Fruit fly (Drosophila melanogaster): ENCODE data around the gene Hsp23.

Hsp23 gene

dm6 chr3L:9358713-9359040, 23.0 kb upstream of the Hsp23 start, which contains the start of the genes UGP and Svip (continued):
- TF ChIP-seq her (GFP tag; optimal IDR thresholded peaks at IDR 0.05) (peak; percentile 1), Atf-2 (GFP tag; optimal IDR thresholded peaks at IDR 0.05) (no peak), CG11093 (GFP tag; IDR thresholded peaks at IDR 0.05) (no peak), CG10462 (GFP tag; optimal IDR thresholded peaks at IDR 0.05) (no peak), Gug (GFP tag; IDR thresholded peaks at IDR 0.05) (no peak), CG11085 (GFP tag; IDR thresholded peaks at IDR 0.05) (no peak), sc (optimal IDR thresholded peaks at IDR 0.05) (no peak), sc (GFP tag; optimal IDR thresholded peaks at IDR 0.05) (no peak), BtbVII (GFP tag; optimal IDR thresholded peaks at IDR 0.05) (no peak), Vsx1 (GFP tag; optimal IDR thresholded peaks at IDR 0.05) (no peak), dimm (GFP tag; IDR thresholded peaks at IDR 0.05) (no peak), exex (tag; optimal IDR thresholded peaks at IDR 0.05) (peak; percentile 13), crc (GFP tag; optimal IDR thresholded peaks at IDR 0.05) (no peak), Side (GFP tag; optimal IDR thresholded peaks at IDR 0.05) (no peak), CG7745 (tag; optimal IDR thresholded peaks at IDR 0.05) (no peak), CG17361 (GFP tag; IDR thresholded peaks at IDR 0.05) (no peak), ATbp (GFP tag; optimal IDR thresholded peaks at IDR 0.05) (no peak), trh (GFP tag; optimal IDR thresholded peaks at IDR 0.05) (no peak), cg (GFP tag; optimal IDR thresholded peaks at IDR 0.05) (peak; percentile 70), CG11504 (tag; optimal IDR thresholded peaks at IDR 0.05) (no peak), pita (GFP tag; optimal IDR thresholded peaks at IDR 0.05) (no peak), Sox102F (GFP tag; optimal IDR thresholded peaks at IDR 0.05) (no peak), onecut (GFP tag; IDR thresholded peaks at IDR 0.05) (no peak), CG7556 (GFP tag; optimal IDR thresholded peaks at IDR 0.05) (no peak), Eip74EF (GFP tag; optimal IDR thresholded peaks at IDR 0.05) (no peak), Hmx (GFP tag; optimal IDR thresholded peaks at IDR 0.05) (no peak), crol (GFP tag; IDR thresholded peaks at IDR 0.05) (no peak), CG15696 (tag; optimal IDR thresholded peaks at IDR 0.05) (no peak), run (tag; optimal IDR thresholded peaks at IDR 0.05) (no peak), Abd-B (GFP tag; optimal IDR thresholded peaks at IDR 0.05) (no peak), CG6654 (GFP tag; optimal IDR thresholded peaks at IDR 0.05) (no peak), CG9876 (GFP tag; optimal IDR thresholded peaks at IDR 0.05) (no peak), HLH3B (GFP tag; IDR thresholded peaks at IDR 0.05) (no peak), Xbp1 (GFP tag; optimal IDR thresholded peaks at IDR 0.05) (no peak), Oli (tag; optimal IDR thresholded peaks at IDR 0.05) (no peak), oc (tag; optimal IDR thresholded peaks at IDR 0.05) (no peak), maf-S (GFP tag; optimal IDR thresholded peaks at IDR 0.05) (no peak), Sin3A (optimal IDR thresholded peaks at IDR 0.05) (no peak), CG43689 (GFP tag; IDR thresholded peaks at IDR 0.05) (no peak), mirr (GFP tag; optimal IDR thresholded peaks at IDR 0.05) (no peak), cwo (GFP tag; optimal IDR thresholded peaks at IDR 0.05) (no peak), twi (tag; optimal IDR thresholded peaks at IDR 0.05) (no peak), CG5180 (GFP tag; optimal IDR thresholded peaks at IDR 0.05) (no peak), Fer3 (tag; optimal IDR thresholded peaks at IDR 0.05) (peak; percentile 13), Camta (GFP tag; optimal IDR thresholded peaks at IDR 0.05) (no peak), luna (GFP tag; optimal IDR thresholded peaks at IDR 0.05) (no peak), CG14050 (GFP tag; IDR thresholded peaks at IDR 0.05) (no peak), grau (tag; optimal IDR thresholded peaks at IDR 0.05) (no peak), Dbx (GFP tag; IDR thresholded peaks at IDR 0.05) (no peak), cato (GFP tag; optimal IDR thresholded peaks at IDR 0.05; ENCODE audit: borderline replicate concordance) (no peak), CG7928 (GFP tag; optimal IDR thresholded peaks at IDR 0.05) (no peak), pros (GFP tag; optimal IDR thresholded peaks at IDR 0.05) (no peak), CG8765 (GFP tag; IDR thresholded peaks at IDR 0.05) (no peak)

All from whole organism, embryonic.